Worm (Caenorhabditis elegans): ENCODE data around the gene vab-7.

Gene vab-7

DNA sequence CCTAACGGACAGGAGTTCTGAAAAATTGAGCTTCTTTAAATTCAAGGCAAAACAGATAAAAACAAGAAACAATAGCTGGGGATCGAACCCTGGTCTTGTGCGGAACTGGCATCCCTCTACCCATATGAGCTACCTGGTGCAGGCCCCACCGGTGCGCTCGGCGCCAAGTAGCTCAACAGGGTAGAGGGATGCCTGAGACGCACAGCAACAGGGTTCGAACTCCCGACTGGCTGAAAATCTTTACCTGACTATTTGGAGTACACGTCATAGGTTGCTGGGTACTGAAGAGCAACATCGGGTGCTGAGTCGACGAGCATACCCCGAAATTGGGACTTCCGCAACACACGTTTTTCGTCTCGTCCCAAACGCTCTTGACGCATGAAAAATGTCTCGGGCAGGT lies 42.8 kb downstream of the vab-7 start:
- no peak for TF ChIP-seq unc-62 (GFP tag; optimal IDR thresholded peaks at IDR 0.05)

DNA sequence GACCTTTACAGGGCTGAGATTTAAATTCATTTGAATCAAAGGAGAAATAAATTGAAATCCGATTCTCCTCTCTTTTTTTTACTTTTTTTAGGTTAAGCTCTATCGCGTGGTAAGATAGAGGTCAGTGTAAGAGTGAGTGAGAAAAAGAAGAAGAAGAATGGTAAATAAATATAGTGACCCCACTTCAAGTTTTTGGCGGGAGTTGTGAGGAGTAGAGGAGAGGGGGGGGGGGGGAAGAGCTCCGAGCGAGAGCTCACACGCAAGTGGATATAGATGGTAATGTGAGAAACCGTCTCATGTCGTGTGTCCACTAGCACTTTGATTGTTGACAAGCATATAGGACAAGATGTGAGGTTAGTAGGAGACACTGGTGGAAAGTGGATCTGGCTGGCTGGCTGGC lies 46.9 kb downstream of the vab-7 start, which contains the start of gene W05B2.2:
Gene W05B2.2 (minus strand): TSS at position 101 of the 400 bp plus-strand sequence.
- TF ChIP-seq unc-62 (GFP tag; optimal IDR thresholded peaks at IDR 0.05) = no peak

DNA sequence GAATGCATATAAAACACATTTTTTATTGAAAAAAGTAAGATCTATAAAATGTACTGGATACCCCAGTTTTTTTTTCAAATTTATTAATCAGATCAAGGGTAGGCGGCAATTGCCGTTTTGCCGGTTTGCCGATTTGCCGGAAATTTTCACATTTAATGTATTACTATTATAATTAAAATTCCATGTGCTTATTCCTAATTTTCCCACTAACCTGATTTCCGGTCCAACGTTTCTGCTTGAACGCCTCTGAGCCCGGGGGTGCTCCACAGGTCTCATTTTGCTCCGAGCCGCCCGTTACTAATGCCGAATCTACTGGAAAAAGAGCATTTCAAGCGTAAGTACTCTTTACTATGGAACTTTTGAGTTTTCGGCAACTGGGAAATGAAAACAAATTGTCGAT lies 49.5 kb downstream of the vab-7 start, which contains the start of gene dhc-4:
Gene dhc-4 (plus strand): TSS at position 301 of the 400 bp plus-strand sequence.
- no peak for TF ChIP-seq unc-62 (GFP tag; optimal IDR thresholded peaks at IDR 0.05)

Measured in whole organism, dauer.